Worm (Caenorhabditis elegans) whole organism, late embryonic: Measurements from ENCODE around the gene T08D10.3.

Source experiments
- K02D7.2 ChIP-seq: sonication (generic microtip); optimal IDR thresholded peaks from 2 replicates; lab custom pipeline; 2017; ENCODE audit warnings: mild to moderate bottlenecking, missing genetic modification characterization, missing compliant biosample characterization
- ama-1 ChIP-seq: fragments of 150-350 bp; optimal IDR thresholded peaks from 2 replicates; lab custom pipeline; 2014
- ceh-18 ChIP-seq: sonication (generic microtip); optimal IDR thresholded peaks from 2 replicates; lab custom pipeline; 2016; ENCODE audit warnings: missing genetic modification characterization, missing compliant biosample characterization
- ceh-34 ChIP-seq: sonication (generic microtip); optimal IDR thresholded peaks from 2 replicates; lab custom pipeline; 2016; ENCODE audit warnings: mild to moderate bottlenecking, missing genetic modification characterization, missing compliant biosample characterization
- ceh-45 ChIP-seq: fragments of 200-800 bp; sonication (Bioruptor generic); IDR thresholded peaks from 2 replicates; pipeline ENCODE4 v1.3.6; 2022; ENCODE audit warnings: missing genetic modification reagents, missing genetic modification characterization, missing compliant biosample characterization
- ceh-9 ChIP-seq: sonication (generic microtip); optimal IDR thresholded peaks from 2 replicates; lab custom pipeline; 2016; ENCODE audit warnings: mild to moderate bottlenecking, missing genetic modification characterization, inconsistent platforms, missing compliant biosample characterization
- dve-1 ChIP-seq: sonication (generic microtip); optimal IDR thresholded peaks from 2 replicates; lab custom pipeline; 2017; ENCODE audit warnings: antibody characterized with exemption, mild to moderate bottlenecking, missing genetic modification characterization, missing compliant biosample characterization
- elt-4 ChIP-seq: sonication (generic microtip); optimal IDR thresholded peaks from 2 replicates; lab custom pipeline; 2016; ENCODE audit warnings: missing genetic modification characterization, missing compliant biosample characterization
- ets-4 ChIP-seq: sonication (generic microtip); optimal IDR thresholded peaks from 2 replicates; lab custom pipeline; 2016; ENCODE audit warnings: missing genetic modification characterization, missing compliant biosample characterization
- fkh-10 ChIP-seq: fragments of 150-350 bp; optimal IDR thresholded peaks from 2 replicates; lab custom pipeline; 2014; ENCODE audit warnings: missing biosample characterization, missing genetic modification reagents, missing genetic modification characterization
- nfya-1 ChIP-seq: sonication (generic microtip); optimal IDR thresholded peaks from 2 replicates; lab custom pipeline; 2017; ENCODE audit warnings: missing genetic modification characterization, mild to moderate bottlenecking, missing compliant biosample characterization, antibody characterized with exemption, moderate library complexity
- pqm-1 ChIP-seq: sonication (generic microtip); optimal IDR thresholded peaks from 2 replicates; lab custom pipeline; 2016; ENCODE audit warnings: missing genetic modification characterization, missing compliant biosample characterization
- sox-4 ChIP-seq: sonication (generic microtip); optimal IDR thresholded peaks from 2 replicates; lab custom pipeline; 2017; ENCODE audit warnings: mild to moderate bottlenecking, missing genetic modification characterization, inconsistent platforms, missing compliant biosample characterization
- unc-86 ChIP-seq: sonication (generic microtip); optimal IDR thresholded peaks from 2 replicates; lab custom pipeline; 2016; ENCODE audit warnings: missing genetic modification characterization, missing compliant biosample characterization

- TF ChIP-seq dve-1 (tag; lab: Kevin White, UChicago) (no peak), ama-1 (lab: Kevin White, UChicago) (no peak), ceh-18 (no peak), pqm-1 (no peak), unc-86 (tag; lab: Kevin White, UChicago) (no peak), elt-4 (no peak), ceh-45 (GFP tag; lab: Robert Waterston, UW) (no peak), K02D7.2 (tag; lab: Kevin White, UChicago) (no peak), ceh-34 (tag; lab: Kevin White, UChicago) (no peak), ets-4 (tag; lab: Kevin White, UChicago) (no peak), fkh-10 (GFP tag; lab: Kevin White, UChicago) (no peak), nfya-1 (tag; lab: Kevin White, UChicago) (no peak), ceh-9 (tag; lab: Kevin White, UChicago) (no peak), sox-4 (no peak)
Measured at ce11 chrX:11993327-11993726, 38.1 kb downstream of the T08D10.3 start.
